Worm (Caenorhabditis elegans): ENCODE data around the gene dcaf-1.

Gene dcaf-1

DNA sequence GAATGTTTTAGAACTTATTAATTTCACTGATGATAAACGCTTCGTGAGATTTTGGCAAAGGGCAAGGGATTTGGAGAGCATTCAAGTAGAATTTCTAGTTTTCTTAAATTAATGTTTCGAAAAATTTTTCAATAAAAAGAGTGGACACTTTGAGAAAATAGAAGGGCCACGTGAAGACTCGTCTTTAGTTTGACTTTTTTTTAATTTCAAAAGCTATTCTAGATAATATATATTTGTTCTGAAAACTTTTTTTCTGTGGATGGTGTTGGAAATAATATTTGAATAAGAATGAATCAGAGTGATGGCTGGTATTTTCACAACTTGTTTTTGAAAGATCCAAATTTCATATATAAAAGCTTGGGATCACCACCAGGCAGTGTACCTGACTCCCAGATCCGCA lies 41.8 kb upstream of the dcaf-1 start, which contains the start of gene C28D4.8:
Gene C28D4.8 (minus strand): TSS at position 101 of the 400 bp plus-strand sequence.
- TF ChIP-seq skn-1 (tag; optimal IDR thresholded peaks at IDR 0.05) (no peak), fos-1 (tag; optimal IDR thresholded peaks at IDR 0.05) (no peak), ces-1 (GFP tag; optimal IDR thresholded peaks at IDR 0.05) (no peak), attf-4 (tag; optimal IDR thresholded peaks at IDR 0.05) (no peak), tag-97 (GFP tag; IDR thresholded peaks at IDR 0.05) (no peak), T20F7.1 (GFP tag; optimal IDR thresholded peaks at IDR 0.05) (no peak), duxl-1 (tag; optimal IDR thresholded peaks at IDR 0.05; ENCODE audit: poor library complexity) (no peak)

ce11 chrIV:9746762-9747161 lies 40.2 kb upstream of the dcaf-1 start, which contains the start of gene C28D4.5:
C28D4.5 (minus strand) TSS chrIV:9746862.
- no peak for TF ChIP-seq zip-11 (GFP tag; IDR thresholded peaks at IDR 0.05)
- no peak for TF ChIP-seq Y105C5A.15 (GFP tag; IDR thresholded peaks at IDR 0.05)
- TF ChIP-seq hif-1 (tag; optimal IDR thresholded peaks at IDR 0.05): no peak
- no peak for TF ChIP-seq egl-27 (tag; optimal IDR thresholded peaks at IDR 0.05)
- TF ChIP-seq rbr-2 (tag; optimal IDR thresholded peaks at IDR 0.05): no peak
- no peak for TF ChIP-seq dmd-8 (GFP tag; IDR thresholded peaks at IDR 0.05)
- TF ChIP-seq ztf-7 (tag; optimal IDR thresholded peaks at IDR 0.05): no peak
- no peak for TF ChIP-seq madf-9 (GFP tag; conservative IDR thresholded peaks at IDR 0.05)
- no peak for TF ChIP-seq F10B5.3 (tag; optimal IDR thresholded peaks at IDR 0.05)
- no peak for TF ChIP-seq mdl-1 (tag; optimal IDR thresholded peaks at IDR 0.05)

DNA sequence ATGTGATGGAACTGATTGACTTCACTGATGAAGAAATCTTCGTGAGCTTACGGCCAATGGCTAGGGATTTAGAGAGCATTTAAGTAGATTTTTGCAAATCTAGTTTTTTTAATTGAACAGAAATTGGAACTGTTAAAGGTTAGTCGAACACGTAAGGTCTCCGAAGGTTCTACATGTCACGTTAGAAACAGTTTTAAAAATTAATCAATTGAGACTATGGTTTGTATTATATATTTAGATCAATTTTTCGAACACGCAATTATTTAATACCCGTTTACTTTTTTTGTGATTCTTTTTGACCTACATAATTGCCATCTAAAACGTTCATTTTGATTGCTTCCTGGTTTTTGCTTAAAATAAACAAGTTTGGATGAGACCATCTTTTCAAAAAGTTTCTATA lies 38.4 kb upstream of the dcaf-1 start, which contains the start of gene C28D4.4:
Gene C28D4.4 (minus strand): TSS at position 101 of the 400 bp plus-strand sequence.
- TF ChIP-seq D1046.2 (GFP tag; IDR thresholded peaks at IDR 0.05) (no peak), snpc-1.2 (GFP tag; IDR thresholded peaks at IDR 0.05) (no peak)

ce11 chrIV:9742883-9743282 lies 36.4 kb upstream of the dcaf-1 start, which contains the start of gene C28D4.7:
C28D4.7 (minus strand) TSS chrIV:9743147.
- TF ChIP-seq nhr-48 (tag; optimal IDR thresholded peaks at IDR 0.05) (no peak), aha-1 (tag) (peak; percentile 96)

DNA sequence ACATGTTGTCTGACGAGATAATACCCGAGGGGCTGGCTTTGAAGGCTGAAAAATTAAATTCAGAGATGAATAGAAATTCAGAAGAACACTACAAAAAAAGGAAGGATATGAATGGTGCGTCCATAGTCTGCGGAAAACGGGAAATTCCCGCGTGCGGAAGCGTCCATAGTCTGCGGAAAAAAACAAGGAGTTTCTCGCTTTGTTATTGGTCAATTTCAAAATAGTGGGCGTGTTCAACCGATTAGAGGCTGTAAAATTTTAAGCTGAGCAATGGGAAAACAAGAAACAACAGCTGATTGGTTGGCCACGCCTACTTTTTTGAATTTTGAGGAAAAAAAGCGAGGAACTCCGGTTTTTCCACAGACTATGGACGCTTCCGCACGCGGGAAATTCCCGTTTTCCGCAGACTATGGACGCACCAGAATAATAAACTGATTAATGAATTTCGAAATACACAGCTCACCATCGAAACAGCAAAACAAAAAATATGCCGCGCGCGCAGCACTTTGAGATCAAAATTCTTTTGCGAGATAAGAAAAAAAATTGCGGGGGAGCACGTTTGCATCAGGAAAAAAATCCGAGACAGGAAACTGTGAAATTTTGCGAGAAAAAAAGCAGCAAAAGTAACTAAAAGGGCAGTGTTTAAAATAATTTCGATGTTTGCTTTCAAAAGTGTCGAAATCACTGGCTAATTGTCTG lies 34.5 kb upstream of the dcaf-1 start, which contains the start of gene gln-6:
Gene gln-6 (minus strand): TSS at position 51 of the 699 bp plus-strand sequence.
- TF ChIP-seq unc-130 (GFP tag; optimal IDR thresholded peaks at IDR 0.05): peak; percentile 44

DNA sequence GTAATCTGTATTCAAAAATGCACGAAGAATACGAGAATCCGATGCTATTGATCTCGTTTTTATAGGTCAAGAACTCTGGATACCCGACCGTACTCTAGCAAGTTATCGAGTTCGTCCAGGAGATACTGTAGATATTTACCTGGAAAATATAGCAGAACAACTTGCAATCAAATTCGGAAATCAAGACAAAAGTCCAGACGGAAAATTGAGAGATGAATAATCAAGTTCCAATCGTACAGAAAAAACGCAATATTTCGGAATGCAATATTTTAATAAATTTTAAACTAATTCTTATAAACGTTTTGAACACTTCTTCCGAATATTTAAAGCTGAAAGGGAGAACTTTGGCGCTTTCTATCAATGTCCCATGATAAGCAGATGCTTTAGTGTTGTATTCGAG lies 32.5 kb upstream of the dcaf-1 start:
- TF ChIP-seq F49E8.2 (tag; optimal IDR thresholded peaks at IDR 0.05; ENCODE audit: borderline replicate concordance) (peak; percentile 28), nhr-41 (GFP tag; IDR thresholded peaks at IDR 0.05) (no peak), Y105C5A.15 (GFP tag; IDR thresholded peaks at IDR 0.05) (no peak), unc-130 (GFP tag; optimal IDR thresholded peaks at IDR 0.05) (peak; percentile 64), lin-38 (GFP tag; IDR thresholded peaks at IDR 0.05) (peak; percentile 61), snpc-1.2 (GFP tag; IDR thresholded peaks at IDR 0.05) (peak; percentile 65; the same call in 1 of the 2 replicates), tra-1 (GFP tag; IDR thresholded peaks at IDR 0.05) (no peak), ctbp-1 (GFP tag; IDR thresholded peaks at IDR 0.05) (no peak)

ce11 chrIV:9738194-9738593 lies 31.7 kb upstream of the dcaf-1 start, which contains the start of gene C28D4.10:
C28D4.10 (plus strand) TSS chrIV:9738494.
- TF ChIP-seq nhr-102 (tag; optimal IDR thresholded peaks at IDR 0.05): no peak
- TF ChIP-seq nhr-25 (tag; optimal IDR thresholded peaks at IDR 0.05; ENCODE audit: borderline replicate concordance, insufficient read depth): no peak
- TF ChIP-seq unc-62 (GFP tag; optimal IDR thresholded peaks at IDR 0.05 in 1 of 2): no peak
- no peak for TF ChIP-seq unc-62 (tag; optimal IDR thresholded peaks at IDR 0.05)
- no peak for TF ChIP-seq T20F7.1 (GFP tag; optimal IDR thresholded peaks at IDR 0.05)
- no peak for TF ChIP-seq D1046.2 (GFP tag; IDR thresholded peaks at IDR 0.05)
- no peak for TF ChIP-seq mxl-3 (GFP tag; optimal IDR thresholded peaks at IDR 0.05)
- no peak for TF ChIP-seq unc-39 (tag; optimal IDR thresholded peaks at IDR 0.05)
- no peak for TF ChIP-seq arid-1 (GFP tag; conservative IDR thresholded peaks at IDR 0.05)
- TF ChIP-seq ZK546.5 (tag; optimal IDR thresholded peaks at IDR 0.05): no peak
